Fruit fly (Drosophila melanogaster) whole organism, adult: ENCODE measurements around the gene Rnmt.

ENCODE experiments used
- CG11617 ChIP-seq: fragments of 200-800 bp; sonication (Bioruptor generic); optimal IDR thresholded peaks from 2 replicates; lab custom pipeline; 2017; ENCODE audit warnings: mild to moderate bottlenecking, missing biosample characterization, missing genetic modification reagents, missing genetic modification characterization
- CG14711 ChIP-seq: fragments of 200-800 bp; sonication (Bioruptor generic); optimal IDR thresholded peaks from 2 replicates; lab custom pipeline; 2018; ENCODE audit warnings: missing biosample characterization, mild to moderate bottlenecking, missing genetic modification characterization, moderate library complexity
- CG1620 ChIP-seq: fragments of 200-800 bp; sonication (Bioruptor generic); optimal IDR thresholded peaks from 2 replicates; lab custom pipeline; 2016; ENCODE audit warnings: missing biosample characterization, missing genetic modification characterization
- CG33017 ChIP-seq: fragments of 200-800 bp; sonication (Bioruptor generic); optimal IDR thresholded peaks from 2 replicates; lab custom pipeline; 2018; ENCODE audit warnings: missing biosample characterization, mild to moderate bottlenecking, missing genetic modification characterization, moderate library complexity
- CG5204 ChIP-seq: fragments of 200-800 bp; sonication (Bioruptor generic); optimal IDR thresholded peaks from 2 replicates; lab custom pipeline; 2016; ENCODE audit warnings: missing biosample characterization, missing genetic modification characterization
- CG7045 ChIP-seq: fragments of 200-800 bp; sonication (Bioruptor generic); optimal IDR thresholded peaks from 2 replicates; lab custom pipeline; 2017; ENCODE audit warnings: missing biosample characterization, mild to moderate bottlenecking, missing genetic modification characterization
- Mnt ChIP-seq: fragments of 200-800 bp; sonication (Bioruptor generic); optimal IDR thresholded peaks from 2 replicates; lab custom pipeline; 2016; ENCODE audit warnings: missing biosample characterization, mild to moderate bottlenecking, missing genetic modification characterization
- cic ChIP-seq: fragments of 200-800 bp; sonication (Bioruptor generic); optimal IDR thresholded peaks from 2 replicates; lab custom pipeline; 2017; ENCODE audit warnings: missing biosample characterization, mild to moderate bottlenecking, missing genetic modification characterization, moderate library complexity
- kay ChIP-seq: fragments of 200-800 bp; sonication (Bioruptor generic); peaks from one replicate; lab custom pipeline; 2016; ENCODE audit warnings: missing biosample characterization, missing genetic modification characterization, borderline replicate concordance
- ovo ChIP-seq: fragments of 200-800 bp; sonication (Bioruptor generic); optimal IDR thresholded peaks from 2 replicates; lab custom pipeline; 2016; ENCODE audit warnings: missing biosample characterization, missing genetic modification characterization
- pad ChIP-seq: fragments of 200-800 bp; sonication (Bioruptor generic); optimal IDR thresholded peaks from 3 replicates; lab custom pipeline; 2017; ENCODE audit warnings: missing biosample characterization, missing genetic modification characterization, mild to moderate bottlenecking, moderate library complexity, missing genetic modification reagents
- tj ChIP-seq: fragments of 200-800 bp; sonication (Bioruptor generic); optimal IDR thresholded peaks from 3 replicates; lab custom pipeline; 2017; ENCODE audit warnings: missing biosample characterization, mild to moderate bottlenecking, missing genetic modification characterization, moderate library complexity

dm6 chr2L:15000360-15000759, 9.4 kb upstream of the Rnmt start:
- TF ChIP-seq CG1620 (GFP tag; lab: Kevin White, UChicago) (no peak), CG14711 (tag; lab: Kevin White, UChicago) (no peak), CG7045 (no peak), kay (no peak), cic (GFP tag; lab: Kevin White, UChicago) (no peak), CG11617 (GFP tag; lab: Kevin White, UChicago) (no peak), Mnt (GFP tag; lab: Kevin White, UChicago) (no peak), ovo (GFP tag; lab: Kevin White, UChicago) (no peak), CG33017 (tag; lab: Kevin White, UChicago) (no peak), tj (GFP tag; lab: Kevin White, UChicago) (no peak), CG5204 (GFP tag; lab: Kevin White, UChicago) (no peak), pad (no peak)
